Fruit fly (Drosophila melanogaster): Measurements from ENCODE around the gene CG5104.
A peak's percentile ranks its signal among the peaks of the same experiment; 100 is the strongest.

The CG5104 gene

dm6 chr3L:20517897-20518804 lies 2.7 kb upstream of the CG5104 start:
- no peak for TF ChIP-seq dsf (GFP tag; optimal IDR thresholded peaks at IDR 0.05; ENCODE audit: borderline replicate concordance)
- peak; percentile 36 for TF ChIP-seq Dif (GFP tag; optimal IDR thresholded peaks at IDR 0.05; ENCODE audit: partially characterized antibody)
- peak; percentile 54 for TF ChIP-seq rgr (GFP tag; optimal IDR thresholded peaks at IDR 0.05)
- peak; percentile 8 for TF ChIP-seq dmrt93B (GFP tag; optimal IDR thresholded peaks at IDR 0.05)
- TF ChIP-seq foxo (GFP tag; optimal IDR thresholded peaks at IDR 0.05) = peak; percentile 56 to 60
- TF ChIP-seq br (GFP tag; optimal IDR thresholded peaks at IDR 0.05) = peak; percentile 39
- TF ChIP-seq ey (GFP tag; optimal IDR thresholded peaks at IDR 0.05) = peak; percentile 67
- peak; percentile 32 for TF ChIP-seq h (GFP tag; optimal IDR thresholded peaks at IDR 0.05)
- no peak for TF ChIP-seq Myc (optimal IDR thresholded peaks at IDR 0.05)
- TF ChIP-seq fru (GFP tag; optimal IDR thresholded peaks at IDR 0.05) = peak; percentile 78
- peak; percentile 100 for TF ChIP-seq psq (GFP tag; optimal IDR thresholded peaks at IDR 0.05)
- peak; percentile 41 for TF ChIP-seq tai (GFP tag; optimal IDR thresholded peaks at IDR 0.05)
- peak; percentile 35 for TF ChIP-seq Sp1 (GFP tag; optimal IDR thresholded peaks at IDR 0.05)
- TF ChIP-seq HLH106 (tag; optimal IDR thresholded peaks at IDR 0.05) = peak; percentile 49
- TF ChIP-seq woc (GFP tag; optimal IDR thresholded peaks at IDR 0.05) = peak; percentile 11
- peak; percentile 13 for TF ChIP-seq Hr83 (GFP tag; optimal IDR thresholded peaks at IDR 0.05; ENCODE audit: poor library complexity, severe bottlenecking)
- TF ChIP-seq N (GFP tag; optimal IDR thresholded peaks at IDR 0.05) = no peak
- TF ChIP-seq Abd-B (GFP tag; optimal IDR thresholded peaks at IDR 0.05) = no peak
- TF ChIP-seq Mio (GFP tag; optimal IDR thresholded peaks at IDR 0.05) = peak; percentile 11
- TF ChIP-seq OdsH (GFP tag; optimal IDR thresholded peaks at IDR 0.05) = peak; percentile 52
- no peak for TF ChIP-seq Vsx2 (GFP tag; optimal IDR thresholded peaks at IDR 0.05; ENCODE audit: partially characterized antibody)
- no peak for TF ChIP-seq CG9705 (GFP tag; optimal IDR thresholded peaks at IDR 0.05)
- peak; percentile 24 for TF ChIP-seq Hnf4 (GFP tag; optimal IDR thresholded peaks at IDR 0.05)
- TF ChIP-seq Rel (GFP tag; optimal IDR thresholded peaks at IDR 0.05) = no peak
- peak; percentile 85 for TF ChIP-seq Rel (tag; optimal IDR thresholded peaks at IDR 0.05)
- peak; percentile 82 for TF ChIP-seq jim (GFP tag; optimal IDR thresholded peaks at IDR 0.05)
- no peak for TF ChIP-seq sage (GFP tag; optimal IDR thresholded peaks at IDR 0.05)

- no peak for TF ChIP-seq ey (GFP tag; optimal IDR thresholded peaks at IDR 0.05)
- TF ChIP-seq lola (GFP tag; optimal IDR thresholded peaks at IDR 0.05) = no peak
- TF ChIP-seq Myc (optimal IDR thresholded peaks at IDR 0.05) = no peak
- no peak for TF ChIP-seq pan (optimal IDR thresholded peaks at IDR 0.05)
- TF ChIP-seq sage (GFP tag; optimal IDR thresholded peaks at IDR 0.05) = no peak
- TF ChIP-seq dsf (GFP tag; optimal IDR thresholded peaks at IDR 0.05; ENCODE audit: borderline replicate concordance) = no peak
- no peak for TF ChIP-seq h (GFP tag; optimal IDR thresholded peaks at IDR 0.05)
- TF ChIP-seq usp (GFP tag; optimal IDR thresholded peaks at IDR 0.05) = no peak
- TF ChIP-seq Abd-B (GFP tag; optimal IDR thresholded peaks at IDR 0.05) = no peak
- peak; percentile 32 for TF ChIP-seq Sp1 (GFP tag; optimal IDR thresholded peaks at IDR 0.05)
- TF ChIP-seq fru (GFP tag; optimal IDR thresholded peaks at IDR 0.05) = peak; percentile 7
- TF ChIP-seq CG32264 (GFP tag; optimal IDR thresholded peaks at IDR 0.05) = no peak
- TF ChIP-seq Hr78 (GFP tag; optimal IDR thresholded peaks at IDR 0.05) = no peak
- TF ChIP-seq OdsH (GFP tag; optimal IDR thresholded peaks at IDR 0.05) = no peak
- TF ChIP-seq Dif (GFP tag; optimal IDR thresholded peaks at IDR 0.05; ENCODE audit: partially characterized antibody) = no peak
- TF ChIP-seq Rel (GFP tag; optimal IDR thresholded peaks at IDR 0.05) = no peak
- peak; percentile 46 for TF ChIP-seq Rel (tag; optimal IDR thresholded peaks at IDR 0.05)
- no peak for TF ChIP-seq CrebA (GFP tag; optimal IDR thresholded peaks at IDR 0.05; ENCODE audit: borderline replicate concordance)
- no peak for TF ChIP-seq rgr (GFP tag; optimal IDR thresholded peaks at IDR 0.05)
- no peak for TF ChIP-seq Dfd (GFP tag; optimal IDR thresholded peaks at IDR 0.05)
- TF ChIP-seq GATAd (GFP tag; optimal IDR thresholded peaks at IDR 0.05) = no peak
- TF ChIP-seq HLH106 (tag; optimal IDR thresholded peaks at IDR 0.05) = no peak
- no peak for TF ChIP-seq Hnf4 (GFP tag; optimal IDR thresholded peaks at IDR 0.05)
- TF ChIP-seq dmrt93B (GFP tag; optimal IDR thresholded peaks at IDR 0.05) = no peak
- no peak for TF ChIP-seq tai (GFP tag; optimal IDR thresholded peaks at IDR 0.05)
- TF ChIP-seq CG9705 (GFP tag; optimal IDR thresholded peaks at IDR 0.05) = no peak
- no peak for TF ChIP-seq foxo (GFP tag; optimal IDR thresholded peaks at IDR 0.05)
- no peak for TF ChIP-seq N (GFP tag; optimal IDR thresholded peaks at IDR 0.05)
- TF ChIP-seq sv (GFP tag; optimal IDR thresholded peaks at IDR 0.05) = no peak
- TF ChIP-seq dl (GFP tag; optimal IDR thresholded peaks at IDR 0.05; ENCODE audit: insufficient read depth in 1 of 2, partially characterized antibody in 2 of 2) = peak in 1 of 2 experiments; percentile 21
- peak; percentile 98 for TF ChIP-seq psq (GFP tag; optimal IDR thresholded peaks at IDR 0.05)
- TF ChIP-seq jim (GFP tag; optimal IDR thresholded peaks at IDR 0.05) = no peak
- TF ChIP-seq brk (GFP tag; optimal IDR thresholded peaks at IDR 0.05) = no peak
- no peak for TF ChIP-seq Mio (GFP tag; optimal IDR thresholded peaks at IDR 0.05)
- TF ChIP-seq br (GFP tag; optimal IDR thresholded peaks at IDR 0.05) = peak; percentile 17
- peak; percentile 46 for TF ChIP-seq Hr83 (GFP tag; optimal IDR thresholded peaks at IDR 0.05; ENCODE audit: poor library complexity, severe bottlenecking)
Observed at dm6 chr3L:20518805-20519503, 1.9 kb upstream of the CG5104 start, which contains the start of gene BNIP3. Gene BNIP3 (minus strand): TSS chr3L:20519393.
